Worm (Caenorhabditis elegans) whole organism, L1 larva: ENCODE results near the gene ras-2.
"Not testable (repeated sequence)": the region's sequence is repeated elsewhere in the genome, so short reads cannot be mapped to it uniquely, and the experiment has no call there.

Source experiments
- ama-1 ChIP-seq: fragments of 150-350 bp; optimal IDR thresholded peaks from 2 replicates; lab custom pipeline; 2014
- ceh-82 ChIP-seq, 3 experiments: fragments of 150-350 bp in 1 of 3; sonication (generic microtip) in 2 of 3; optimal IDR thresholded peaks; 2 replicates each; lab custom pipeline; 2014 to 2017; ENCODE audit warnings: missing biosample characterization in 3 of 3, missing genetic modification characterization in 3 of 3
- dsc-1 ChIP-seq: sonication (generic microtip); optimal IDR thresholded peaks from 2 replicates; lab custom pipeline; 2016; ENCODE audit warnings: mild to moderate bottlenecking, missing genetic modification characterization, missing compliant biosample characterization
- ets-5 ChIP-seq: fragments of 200-800 bp; sonication (Bioruptor generic); IDR thresholded peaks from 2 replicates; pipeline ENCODE4 v1.3.6; 2022; ENCODE audit warnings: missing genetic modification characterization, missing compliant biosample characterization
- lin-15B ChIP-seq: fragments of 150-350 bp; sonication (generic microtip); optimal IDR thresholded peaks from 3 replicates; lab custom pipeline; 2014; ENCODE audit warnings: missing biosample characterization, missing genetic modification characterization
- lsy-2 ChIP-seq, 2 experiments: fragments of 150-350 bp; optimal IDR thresholded peaks; 2 replicates each; lab custom pipeline; 2014; ENCODE audit warnings: missing biosample characterization in 2 of 2, missing genetic modification characterization in 2 of 2
- nhr-28 ChIP-seq: fragments of 150-350 bp; optimal IDR thresholded peaks from 2 replicates; lab custom pipeline; 2014; ENCODE audit warnings: missing biosample characterization, missing genetic modification characterization
- nhr-76 ChIP-seq: sonication (generic microtip); optimal IDR thresholded peaks from 2 replicates; lab custom pipeline; 2017; ENCODE audit warnings: missing biosample characterization, missing genetic modification characterization
- nhr-77 ChIP-seq: fragments of 150-350 bp; optimal IDR thresholded peaks from 2 replicates; lab custom pipeline; 2014; ENCODE audit warnings: missing biosample characterization, missing genetic modification characterization
- skn-1 ChIP-seq: fragments of 150-350 bp; optimal IDR thresholded peaks from 2 replicates; lab custom pipeline; 2014; ENCODE audit warnings: missing biosample characterization, missing genetic modification characterization
- sptf-1 ChIP-seq: fragments of 150-350 bp; optimal IDR thresholded peaks from 2 replicates; lab custom pipeline; 2014; ENCODE audit warnings: missing biosample characterization, missing genetic modification characterization

ce11 chrIII:4752569-4752968 lies 12.7 kb upstream of the ras-2 start:
- not testable (repeated sequence) for TF ChIP-seq ets-5 (GFP tag; lab: Robert Waterston, UW); dsc-1; sptf-1 (tag; lab: Kevin White, UChicago); lin-15B; skn-1 (tag; lab: Kevin White, UChicago); ceh-82 (tag; optimal IDR thresholded peaks at IDR 0.05; lab: Kevin White, UChicago); nhr-77 (tag; lab: Kevin White, UChicago); ama-1 (lab: Kevin White, UChicago); nhr-28 (tag; lab: Kevin White, UChicago); nhr-76
- peak in 1 of 2 experiments; percentile 23 for TF ChIP-seq lsy-2 (tag; optimal IDR thresholded peaks at IDR 0.05; lab: Kevin White, UChicago)
